Fruit fly (Drosophila melanogaster) whole organism, embryonic: ENCODE data around the gene CG14273.
A peak's percentile ranks its signal among the peaks of the same experiment; 100 is the strongest.

Experiments used
- Adf1 ChIP-seq: fragments of 200-800 bp; sonication (Bioruptor generic); IDR thresholded peaks from 2 replicates; pipeline ENCODE4 v1.3.6; 2022; ENCODE audit warnings: missing biosample characterization, missing genetic modification characterization
- Antp ChIP-seq: fragments of 200-800 bp; sonication (Bioruptor generic); optimal IDR thresholded peaks from 3 replicates; lab custom pipeline; 2016; ENCODE audit warnings: missing biosample characterization, missing genetic modification characterization
- Atf-2 ChIP-seq: fragments of 200-800 bp; sonication (Bioruptor generic); optimal IDR thresholded peaks from 2 replicates; lab custom pipeline; 2016; ENCODE audit warnings: missing biosample characterization, missing genetic modification characterization
- Bgb ChIP-seq: fragments of 200-800 bp; sonication (Bioruptor generic); IDR thresholded peaks from 2 replicates; pipeline ENCODE4 v1.3.6; 2022; ENCODE audit warnings: missing biosample characterization, missing genetic modification characterization; ENCODE audit not compliant: partially characterized antibody
- Blimp-1 ChIP-seq: fragments of 200-800 bp; sonication (Bioruptor generic); optimal IDR thresholded peaks from 3 replicates; lab custom pipeline; 2018; ENCODE audit warnings: missing biosample characterization, missing genetic modification characterization, mild to moderate bottlenecking, moderate library complexity, missing genetic modification reagents
- CG10267 ChIP-seq: fragments of 200-800 bp; sonication (Bioruptor generic); optimal IDR thresholded peaks from 2 replicates; lab custom pipeline; 2018; ENCODE audit warnings: missing biosample characterization, mild to moderate bottlenecking, missing genetic modification characterization, moderate library complexity
- CG11247 ChIP-seq: fragments of 200-800 bp; sonication (Bioruptor generic); IDR thresholded peaks from 2 replicates; pipeline ENCODE4 v1.3.6; 2022; ENCODE audit warnings: missing biosample characterization, missing genetic modification characterization
- CG11456 ChIP-seq: fragments of 200-800 bp; sonication (Bioruptor generic); IDR thresholded peaks from 3 replicates; pipeline ENCODE4 v1.3.6; 2022; ENCODE audit warnings: missing biosample characterization, missing genetic modification characterization
- CG11723 ChIP-seq: fragments of 200-800 bp; sonication (Bioruptor generic); optimal IDR thresholded peaks from 2 replicates; lab custom pipeline; 2017; ENCODE audit warnings: missing biosample characterization, mild to moderate bottlenecking, missing genetic modification characterization
- CG15514 ChIP-seq: fragments of 200-800 bp; sonication (Bioruptor generic); optimal IDR thresholded peaks from 3 replicates; lab custom pipeline; 2017; ENCODE audit warnings: missing biosample characterization, missing genetic modification characterization, mild to moderate bottlenecking, moderate library complexity, missing genetic modification reagents
- CG16813 ChIP-seq: fragments of 200-800 bp; sonication (Bioruptor generic); IDR thresholded peaks from 3 replicates; pipeline ENCODE4 v1.3.6; 2022; ENCODE audit warnings: missing biosample characterization, missing genetic modification characterization; ENCODE audit not compliant: partially characterized antibody
- CG17328 ChIP-seq: fragments of 200-800 bp; sonication (Bioruptor generic); IDR thresholded peaks from 2 replicates; pipeline ENCODE4 v1.3.6; 2022; ENCODE audit warnings: missing biosample characterization, missing genetic modification characterization
- CG17612 ChIP-seq: fragments of 200-800 bp; sonication (Bioruptor generic); IDR thresholded peaks from 2 replicates; pipeline ENCODE4 v1.3.6; 2022; ENCODE audit warnings: missing biosample characterization, missing genetic modification characterization
- CG3065 ChIP-seq: fragments of 200-800 bp; sonication (Bioruptor generic); optimal IDR thresholded peaks from 2 replicates; lab custom pipeline; 2016; ENCODE audit warnings: missing biosample characterization, missing genetic modification characterization
- CG31388 ChIP-seq: fragments of 200-800 bp; sonication (Bioruptor generic); optimal IDR thresholded peaks from 2 replicates; lab custom pipeline; 2016; ENCODE audit warnings: missing biosample characterization, missing genetic modification characterization
- CG3163 ChIP-seq: fragments of 200-800 bp; sonication (Bioruptor generic); optimal IDR thresholded peaks from 3 replicates; lab custom pipeline; 2016; ENCODE audit warnings: missing biosample characterization, missing genetic modification characterization
- CG3407 ChIP-seq: fragments of 200-800 bp; sonication (Bioruptor generic); optimal IDR thresholded peaks from 2 replicates; lab custom pipeline; 2018; ENCODE audit warnings: missing biosample characterization, mild to moderate bottlenecking, missing genetic modification characterization
- CG3726 ChIP-seq: fragments of 200-800 bp; sonication (Bioruptor generic); IDR thresholded peaks from 3 replicates; pipeline ENCODE4, ENCODE4 v1.3.6; 2022; ENCODE audit warnings: missing biosample characterization, missing genetic modification characterization
- CG3995 ChIP-seq: fragments of 200-800 bp; sonication (Bioruptor generic); optimal IDR thresholded peaks from 3 replicates; lab custom pipeline; 2016; ENCODE audit warnings: missing biosample characterization, missing genetic modification characterization
- CG4617 ChIP-seq: fragments of 200-800 bp; sonication (Bioruptor generic); optimal IDR thresholded peaks from 3 replicates; lab custom pipeline; 2016; ENCODE audit warnings: missing biosample characterization, missing genetic modification characterization, borderline replicate concordance
- CG6272 ChIP-seq: fragments of 200-800 bp; sonication (Bioruptor generic); IDR thresholded peaks from 2 replicates; pipeline ENCODE4 v1.3.6; 2022; ENCODE audit warnings: missing biosample characterization, missing genetic modification characterization
- CG6791 ChIP-seq: fragments of 200-800 bp; sonication (Bioruptor generic); IDR thresholded peaks from 3 replicates; pipeline ENCODE4 v1.3.6; 2022; ENCODE audit warnings: missing biosample characterization, missing genetic modification characterization; ENCODE audit not compliant: partially characterized antibody
- CG6854 ChIP-seq: fragments of 200-800 bp; sonication (Bioruptor generic); optimal IDR thresholded peaks from 3 replicates; lab custom pipeline; 2017; ENCODE audit warnings: missing biosample characterization, mild to moderate bottlenecking, missing genetic modification characterization
- CG7271 ChIP-seq: fragments of 200-800 bp; sonication (Bioruptor generic); optimal IDR thresholded peaks from 2 replicates; lab custom pipeline; 2018; ENCODE audit warnings: missing biosample characterization, mild to moderate bottlenecking, missing genetic modification characterization, moderate library complexity
- CG9609 ChIP-seq: fragments of 200-800 bp; sonication (Bioruptor generic); optimal IDR thresholded peaks from 3 replicates; lab custom pipeline; 2016; ENCODE audit warnings: missing biosample characterization, missing genetic modification characterization
- CG9727 ChIP-seq: fragments of 200-800 bp; sonication (Bioruptor generic); optimal IDR thresholded peaks from 3 replicates; lab custom pipeline; 2017; ENCODE audit warnings: missing biosample characterization, mild to moderate bottlenecking, missing genetic modification characterization
- HLH54F ChIP-seq: fragments of 200-800 bp; sonication (Bioruptor generic); optimal IDR thresholded peaks from 3 replicates; lab custom pipeline; 2016; ENCODE audit warnings: missing biosample characterization, missing genetic modification characterization
- Lim3 ChIP-seq: fragments of 200-800 bp; sonication (Bioruptor generic); IDR thresholded peaks from 2 replicates; pipeline ENCODE4 v1.3.6; 2022; ENCODE audit warnings: missing biosample characterization, missing genetic modification characterization
- NFAT ChIP-seq: fragments of 200-800 bp; sonication (Bioruptor generic); IDR thresholded peaks from 2 replicates; pipeline ENCODE4 v1.3.6; 2022; ENCODE audit warnings: missing biosample characterization, missing genetic modification characterization
- Ptx1 ChIP-seq: fragments of 200-800 bp; sonication (Bioruptor generic); IDR thresholded peaks from 2 replicates; pipeline ENCODE4 v1.3.6; 2022; ENCODE audit warnings: missing biosample characterization, missing genetic modification characterization
- Sry-δ ChIP-seq: fragments of 200-800 bp; sonication (Bioruptor generic); optimal IDR thresholded peaks from 2 replicates; lab custom pipeline; 2016; ENCODE audit warnings: missing biosample characterization, missing genetic modification characterization
- Taf1 ChIP-seq: fragments of 200-800 bp; sonication (Bioruptor generic); IDR thresholded peaks from 2 replicates; pipeline ENCODE4 v1.3.6; 2022; ENCODE audit warnings: missing biosample characterization, missing genetic modification characterization
- ato ChIP-seq: fragments of 200-800 bp; sonication (Bioruptor generic); IDR thresholded peaks from 2 replicates; pipeline ENCODE4 v1.3.6; 2022; ENCODE audit warnings: missing biosample characterization, missing genetic modification characterization; ENCODE audit not compliant: partially characterized antibody
- az2 ChIP-seq: fragments of 200-800 bp; sonication (Bioruptor generic); optimal IDR thresholded peaks from 3 replicates; lab custom pipeline; 2016; ENCODE audit warnings: missing biosample characterization, missing genetic modification characterization
- cato ChIP-seq: fragments of 200-800 bp; sonication (Bioruptor generic); optimal IDR thresholded peaks from 2 replicates; lab custom pipeline; 2016; ENCODE audit warnings: missing biosample characterization, missing genetic modification characterization, borderline replicate concordance
- chinmo ChIP-seq: fragments of 200-800 bp; sonication (Bioruptor generic); IDR thresholded peaks from 4 replicates; pipeline ENCODE4 v1.3.6; 2022; ENCODE audit warnings: missing biosample characterization, missing genetic modification characterization; ENCODE audit not compliant: partially characterized antibody
- chm ChIP-seq: fragments of 200-800 bp; sonication (Bioruptor generic); IDR thresholded peaks from 2 replicates; pipeline ENCODE4 v1.3.6; 2022; ENCODE audit warnings: missing biosample characterization, missing genetic modification characterization
- croc ChIP-seq: fragments of 200-800 bp; sonication (Bioruptor generic); conservative IDR thresholded peaks from 3 replicates; pipeline ENCODE4 v1.3.6; 2022; ENCODE audit warnings: missing biosample characterization, missing genetic modification characterization
- en ChIP-seq: fragments of 200-800 bp; sonication (Bioruptor generic); optimal IDR thresholded peaks from 2 replicates; lab custom pipeline; 2016; ENCODE audit warnings: missing biosample characterization, missing genetic modification characterization
- grn ChIP-seq: fragments of 200-800 bp; sonication (Bioruptor generic); optimal IDR thresholded peaks from 3 replicates; lab custom pipeline; 2017; ENCODE audit warnings: missing biosample characterization, missing genetic modification characterization
- inv ChIP-seq: fragments of 200-800 bp; sonication (Bioruptor generic); IDR thresholded peaks from 2 replicates; pipeline ENCODE4 v1.3.6; 2022; ENCODE audit warnings: missing biosample characterization, missing genetic modification characterization; ENCODE audit not compliant: partially characterized antibody
- ken ChIP-seq: fragments of 200-800 bp; sonication (Bioruptor generic); IDR thresholded peaks from 3 replicates; pipeline ENCODE4 v1.3.6; 2022; ENCODE audit warnings: missing biosample characterization, missing genetic modification characterization
- otp ChIP-seq: fragments of 200-800 bp; sonication (Bioruptor generic); IDR thresholded peaks from 3 replicates; pipeline ENCODE4, ENCODE4 v1.3.6; 2022; ENCODE audit warnings: missing biosample characterization, missing genetic modification characterization
- pb ChIP-seq: fragments of 200-800 bp; sonication (Bioruptor generic); optimal IDR thresholded peaks from 3 replicates; lab custom pipeline; 2016; ENCODE audit warnings: missing biosample characterization, missing genetic modification characterization
- peb ChIP-seq: fragments of 200-800 bp; sonication (Bioruptor generic); IDR thresholded peaks from 2 replicates; pipeline ENCODE4 v1.3.6; 2022; ENCODE audit warnings: missing biosample characterization, missing genetic modification characterization
- rib ChIP-seq: fragments of 200-800 bp; sonication (Bioruptor generic); IDR thresholded peaks from 2 replicates; pipeline ENCODE4 v1.3.6; 2022; ENCODE audit warnings: missing biosample characterization, missing genetic modification characterization
- run ChIP-seq: fragments of 200-800 bp; sonication (Bioruptor generic); optimal IDR thresholded peaks from 3 replicates; lab custom pipeline; 2018; ENCODE audit warnings: missing biosample characterization, mild to moderate bottlenecking, missing genetic modification characterization
- sima ChIP-seq: fragments of 200-800 bp; sonication (Bioruptor generic); optimal IDR thresholded peaks from 2 replicates; lab custom pipeline; 2016; ENCODE audit warnings: missing biosample characterization, missing genetic modification characterization
- slbo ChIP-seq: fragments of 200-800 bp; sonication (Bioruptor generic); IDR thresholded peaks from 2 replicates; pipeline ENCODE4 v1.3.6; 2022; ENCODE audit warnings: missing biosample characterization, missing genetic modification characterization
- tin ChIP-seq: fragments of 200-800 bp; sonication (Bioruptor generic); optimal IDR thresholded peaks from 3 replicates; lab custom pipeline; 2016; ENCODE audit warnings: missing biosample characterization, missing genetic modification characterization

Gene CG14273

dm6 chr2L:8374235-8374634 lies 31.7 kb downstream of the CG14273 start, which contains the start of gene Wdr82 (continued):
- TF ChIP-seq Sry-δ (GFP tag; lab: Kevin White, UChicago) = peak; percentile 47
- peak; percentile 68; the same call in 1 of the 2 replicates for TF ChIP-seq Bgb (GFP tag; lab: Robert Waterston, UW)
- peak; percentile 81 for TF ChIP-seq CG6791
- TF ChIP-seq slbo = no peak
- no peak for TF ChIP-seq CG17612 (GFP tag; lab: Robert Waterston, UW)
- TF ChIP-seq CG4617 (GFP tag; lab: Kevin White, UChicago) = peak; percentile 6
- peak; percentile 22 for TF ChIP-seq CG10267
- TF ChIP-seq CG6854 = no peak

- peak; percentile 99 for TF ChIP-seq croc (GFP tag; lab: Robert Waterston, UW)
- peak; percentile 100 for TF ChIP-seq CG17328 (GFP tag; lab: Robert Waterston, UW)
- TF ChIP-seq grn (GFP tag; lab: Kevin White, UChicago) = peak; percentile 92
- TF ChIP-seq CG3407 (GFP tag; lab: Kevin White, UChicago) = peak; percentile 97
- TF ChIP-seq CG16813 = peak; percentile 68
- peak; percentile 97 for TF ChIP-seq CG3065
- TF ChIP-seq tin (GFP tag; lab: Kevin White, UChicago) = peak; percentile 99
- peak; percentile 99 for TF ChIP-seq run
- TF ChIP-seq CG9727 (GFP tag; lab: Kevin White, UChicago) = peak; percentile 99
- peak; percentile 99 for TF ChIP-seq az2 (GFP tag; lab: Kevin White, UChicago)
- TF ChIP-seq CG3726 (GFP tag; lab: Robert Waterston, UW) = peak; percentile 99
- peak; percentile 98 for TF ChIP-seq CG15514 (GFP tag; lab: Kevin White, UChicago)
- TF ChIP-seq ken = peak; percentile 99
- peak; percentile 71; the same call in 1 of the 2 replicates for TF ChIP-seq inv (GFP tag; lab: Robert Waterston, UW)
- TF ChIP-seq sima = peak; percentile 89
- peak; percentile 99 for TF ChIP-seq CG11247 (GFP tag; lab: Robert Waterston, UW)
- peak; percentile 100 for TF ChIP-seq NFAT (GFP tag; lab: Robert Waterston, UW)
- peak; percentile 91 for TF ChIP-seq CG9609
- peak; percentile 98 for TF ChIP-seq cato (GFP tag; lab: Kevin White, UChicago)
- peak; percentile 99 for TF ChIP-seq chm (GFP tag; lab: Robert Waterston, UW)
- peak; percentile 99 for TF ChIP-seq Taf1 (GFP tag; lab: Robert Waterston, UW)
- peak; percentile 57; the same call in 1 of the 4 replicates for TF ChIP-seq chinmo (GFP tag; lab: Robert Waterston, UW)
- peak; percentile 99 for TF ChIP-seq CG7271 (tag; lab: Kevin White, UChicago)
- TF ChIP-seq otp (GFP tag; lab: Robert Waterston, UW) = peak; percentile 99
- TF ChIP-seq CG11456 (GFP tag; lab: Robert Waterston, UW) = peak; percentile 99
- TF ChIP-seq Adf1 (GFP tag; lab: Robert Waterston, UW) = peak; percentile 93
- peak; percentile 71 for TF ChIP-seq CG3163 (GFP tag; lab: Kevin White, UChicago)
- TF ChIP-seq Atf-2 (GFP tag; lab: Kevin White, UChicago) = peak; percentile 91
- TF ChIP-seq rib = peak; percentile 100
- peak; percentile 99 for TF ChIP-seq Blimp-1 (GFP tag; lab: Kevin White, UChicago)
- peak; percentile 100 for TF ChIP-seq Ptx1 (GFP tag; lab: Robert Waterston, UW)
- peak; percentile 82 for TF ChIP-seq Antp (GFP tag; lab: Kevin White, UChicago)
- TF ChIP-seq CG6272 (GFP tag; lab: Robert Waterston, UW) = peak; percentile 99
- 0 out of 2 replicates have a peak, but pooled peaks have one; percentile 40 for TF ChIP-seq ato (GFP tag; lab: Robert Waterston, UW)
- TF ChIP-seq HLH54F (GFP tag; lab: Kevin White, UChicago) = peak; percentile 95
- peak; percentile 98 for TF ChIP-seq peb (GFP tag; lab: Robert Waterston, UW)
- TF ChIP-seq CG3995 (GFP tag; lab: Kevin White, UChicago) = peak; percentile 90
- TF ChIP-seq en (GFP tag; lab: Kevin White, UChicago) = peak; percentile 79
- TF ChIP-seq CG31388 = peak; percentile 99
- TF ChIP-seq CG11723 (GFP tag; lab: Kevin White, UChicago) = peak; percentile 99
- TF ChIP-seq pb (GFP tag; lab: Kevin White, UChicago) = peak; percentile 69
- TF ChIP-seq Lim3 (GFP tag; lab: Robert Waterston, UW) = peak; percentile 98
These were observed 34.2 kb downstream of the CG14273 start, which contains the start of the genes CG13390 and CG17294 for dm6 chr2L:8376717-8377116. CG13390 (minus strand) TSS chr2L:8376797. CG17294 (plus strand) TSS chr2L:8377035.
